Worm (Caenorhabditis elegans) whole organism, young adult: Measurements from ENCODE around the gene C18D11.3.

ENCODE experiments used
- B0261.1 ChIP-seq: sonication (generic microtip); optimal IDR thresholded peaks from 2 replicates; lab custom pipeline; 2016; ENCODE audit warnings: mild to moderate bottlenecking, missing genetic modification characterization, moderate library complexity, missing compliant biosample characterization
- B0336.3 ChIP-seq: fragments of 200-800 bp; sonication (Bioruptor generic); IDR thresholded peaks from 2 replicates; pipeline ENCODE4 v1.3.6; 2022; ENCODE audit warnings: missing genetic modification characterization, missing compliant biosample characterization
- C17E4.6 ChIP-seq: fragments of 200-800 bp; sonication (Bioruptor generic); IDR thresholded peaks from 2 replicates; pipeline ENCODE4 v1.3.6; 2022; ENCODE audit warnings: missing genetic modification reagents, missing genetic modification characterization, missing compliant biosample characterization
- F10E7.11 ChIP-seq: sonication (generic microtip); optimal IDR thresholded peaks from 2 replicates; lab custom pipeline; 2017; ENCODE audit warnings: mild to moderate bottlenecking, missing genetic modification characterization, moderate library complexity, missing compliant biosample characterization
- F22D6.2 ChIP-seq: sonication (generic microtip); optimal IDR thresholded peaks from 2 replicates; lab custom pipeline; 2016; ENCODE audit warnings: mild to moderate bottlenecking, missing genetic modification characterization, missing compliant biosample characterization
- F33H1.4 ChIP-seq: fragments of 200-800 bp; sonication (Bioruptor generic); IDR thresholded peaks from 2 replicates; pipeline ENCODE4 v1.3.6; 2022; ENCODE audit warnings: missing genetic modification reagents, missing genetic modification characterization, missing compliant biosample characterization
- F37B4.10 ChIP-seq: fragments of 200-800 bp; sonication (Bioruptor generic); IDR thresholded peaks from 2 replicates; pipeline ENCODE4 v1.3.6; 2022; ENCODE audit warnings: missing genetic modification characterization, missing compliant biosample characterization
- F49E8.2 ChIP-seq: sonication (generic microtip); optimal IDR thresholded peaks from 3 replicates; lab custom pipeline; 2017; ENCODE audit warnings: missing genetic modification characterization, mild to moderate bottlenecking, missing compliant biosample characterization, antibody characterized with exemption, moderate library complexity; ENCODE audit not compliant: insufficient read depth
- K11D2.4 ChIP-seq: fragments of 200-800 bp; sonication (Bioruptor generic); IDR thresholded peaks from 2 replicates; pipeline ENCODE4 v1.3.6; 2022; ENCODE audit warnings: missing genetic modification reagents, missing genetic modification characterization, missing compliant biosample characterization
- T07F8.4 ChIP-seq: sonication (generic microtip); optimal IDR thresholded peaks from 2 replicates; lab custom pipeline; 2016; ENCODE audit warnings: mild to moderate bottlenecking, missing genetic modification characterization, moderate library complexity, missing compliant biosample characterization
- T26A5.8 ChIP-seq: sonication (generic microtip); optimal IDR thresholded peaks from 2 replicates; lab custom pipeline; 2016; ENCODE audit warnings: missing genetic modification characterization, missing compliant biosample characterization
- Y53F4B.3 ChIP-seq: fragments of 200-800 bp; sonication (Bioruptor generic); IDR thresholded peaks from 2 replicates; pipeline ENCODE4 v1.3.6; 2022; ENCODE audit warnings: missing genetic modification reagents, missing genetic modification characterization, missing compliant biosample characterization
- Y95B8A.8 ChIP-seq: fragments of 200-800 bp; sonication (Bioruptor generic); IDR thresholded peaks from 2 replicates; pipeline ENCODE4 v1.3.6; 2022; ENCODE audit warnings: missing genetic modification reagents, missing genetic modification characterization, missing compliant biosample characterization
- akir-1 ChIP-seq: fragments of 200-800 bp; sonication (Bioruptor generic); optimal IDR thresholded peaks from 2 replicates; lab custom pipeline; 2018; ENCODE audit warnings: mild to moderate bottlenecking, missing genetic modification characterization, moderate library complexity, missing compliant biosample characterization
- aptf-2 ChIP-seq: fragments of 200-800 bp; sonication (Bioruptor generic); conservative IDR thresholded peaks from 2 replicates; pipeline ENCODE4 v1.3.6; 2022; ENCODE audit warnings: missing genetic modification reagents, missing genetic modification characterization, missing compliant biosample characterization
- athp-1 ChIP-seq: sonication (generic microtip); optimal IDR thresholded peaks from 2 replicates; lab custom pipeline; 2017; ENCODE audit warnings: mild to moderate bottlenecking, missing genetic modification characterization, missing compliant biosample characterization
- attf-6 ChIP-seq: fragments of 200-800 bp; sonication (Bioruptor generic); IDR thresholded peaks from 2 replicates; pipeline ENCODE4 v1.3.6; 2022; ENCODE audit warnings: missing genetic modification reagents, missing genetic modification characterization, missing compliant biosample characterization
- ceh-27 ChIP-seq: fragments of 200-800 bp; sonication (Bioruptor generic); optimal IDR thresholded peaks from 2 replicates; lab custom pipeline; 2018; ENCODE audit warnings: mild to moderate bottlenecking, missing genetic modification characterization, moderate library complexity, missing compliant biosample characterization
- ceh-40 ChIP-seq: fragments of 200-800 bp; sonication (Bioruptor generic); IDR thresholded peaks from 2 replicates; pipeline ENCODE4 v1.3.6; 2022; ENCODE audit warnings: missing genetic modification characterization, missing compliant biosample characterization
- die-1 ChIP-seq: sonication (generic microtip); optimal IDR thresholded peaks from 2 replicates; lab custom pipeline; 2016; ENCODE audit warnings: missing genotype, mild to moderate bottlenecking, missing genetic modification characterization, missing compliant biosample characterization
- dpff-1 ChIP-seq: sonication (generic microtip); optimal IDR thresholded peaks from 2 replicates; lab custom pipeline; 2017; ENCODE audit warnings: mild to moderate bottlenecking, missing genetic modification characterization, missing compliant biosample characterization
- egrh-3 ChIP-seq: fragments of 200-800 bp; sonication (Bioruptor generic); IDR thresholded peaks from 2 replicates; pipeline ENCODE4 v1.3.6; 2022; ENCODE audit warnings: missing genetic modification reagents, missing genetic modification characterization, missing compliant biosample characterization
- ets-4 ChIP-seq: fragments of 200-800 bp; sonication (Bioruptor generic); optimal IDR thresholded peaks from 2 replicates; lab custom pipeline; 2018; ENCODE audit warnings: mild to moderate bottlenecking, missing genetic modification characterization, missing compliant biosample characterization
- gei-17 ChIP-seq: fragments of 200-800 bp; sonication (Bioruptor generic); optimal IDR thresholded peaks from 2 replicates; lab custom pipeline; 2018; ENCODE audit warnings: mild to moderate bottlenecking, missing genetic modification characterization, missing compliant biosample characterization
- hlh-12 ChIP-seq: sonication (generic microtip); optimal IDR thresholded peaks from 2 replicates; lab custom pipeline; 2016; ENCODE audit warnings: missing genetic modification characterization, missing compliant biosample characterization
- hmg-1.2 ChIP-seq: fragments of 200-800 bp; sonication (Bioruptor generic); IDR thresholded peaks from 2 replicates; pipeline ENCODE4 v1.3.6; 2022; ENCODE audit warnings: missing genetic modification reagents, missing genetic modification characterization, missing compliant biosample characterization
- lag-1 ChIP-seq: fragments of 200-800 bp; sonication (Bioruptor generic); IDR thresholded peaks from 2 replicates; pipeline ENCODE4 v1.3.6; 2022; ENCODE audit warnings: missing genetic modification reagents, missing genetic modification characterization, missing compliant biosample characterization
- let-607 ChIP-seq, 2 experiments: fragments of 200-800 bp in 1 of 2; sonication (Bioruptor generic) in 1 of 2; sonication (generic microtip) in 1 of 2; optimal IDR thresholded peaks; 2 replicates each; lab custom pipeline; 2016 to 2018; ENCODE audit warnings: mild to moderate bottlenecking in 2 of 2, missing compliant biosample characterization in 2 of 2, missing genetic modification characterization in 2 of 2, moderate library complexity in 2 of 2, missing genotype in 1 of 2
- lin-35 ChIP-seq, 3 experiments: fragments of 150-350 bp in 2 of 3; sonication (generic microtip) in 1 of 3; optimal IDR thresholded peaks; 2 replicates each; lab custom pipeline; 2014 to 2018; ENCODE audit warnings: missing biosample characterization in 3 of 3, missing genetic modification characterization in 3 of 3, missing genetic modification reagents in 3 of 3
- lir-1 ChIP-seq: fragments of 200-800 bp; sonication (Bioruptor generic); conservative IDR thresholded peaks from 2 replicates; pipeline ENCODE4 v1.3.6; 2022; ENCODE audit warnings: missing genetic modification reagents, missing genetic modification characterization, missing compliant biosample characterization
- madf-8 ChIP-seq: fragments of 200-800 bp; sonication (Bioruptor generic); conservative IDR thresholded peaks from 2 replicates; pipeline ENCODE4 v1.3.6; 2022; ENCODE audit warnings: missing genetic modification reagents, missing genetic modification characterization, missing compliant biosample characterization
- nfyb-1 ChIP-seq: fragments of 200-800 bp; sonication (Bioruptor generic); IDR thresholded peaks from 2 replicates; pipeline ENCODE4 v1.3.6; 2022; ENCODE audit warnings: missing genetic modification reagents, missing genetic modification characterization, missing compliant biosample characterization
- rcor-1 ChIP-seq: fragments of 200-800 bp; sonication (Bioruptor generic); IDR thresholded peaks from 2 replicates; pipeline ENCODE4 v1.3.6; 2022; ENCODE audit warnings: missing genetic modification reagents, missing genetic modification characterization, missing compliant biosample characterization
- rec-8 ChIP-seq, 2 experiments: sonication (generic microtip); optimal IDR thresholded peaks; 2 replicates each; lab custom pipeline; 2016; ENCODE audit warnings: mild to moderate bottlenecking in 2 of 2, missing genetic modification characterization in 2 of 2, missing genetic modification reagents in 2 of 2, missing genotype in 2 of 2, missing biosample characterization in 1 of 2, missing compliant biosample characterization in 1 of 2, moderate library complexity in 1 of 2
- sdz-38 ChIP-seq: sonication (generic microtip); optimal IDR thresholded peaks from 2 replicates; lab custom pipeline; 2016; ENCODE audit warnings: missing genotype, missing genetic modification characterization, missing compliant biosample characterization
- snpc-3.4 ChIP-seq: sonication (generic microtip); optimal IDR thresholded peaks from 2 replicates; lab custom pipeline; 2017; ENCODE audit warnings: missing genetic modification characterization, mild to moderate bottlenecking, missing compliant biosample characterization, antibody characterized with exemption, moderate library complexity, missing genotype, missing genetic modification reagents
- tbp1 ChIP-seq: fragments of 200-800 bp; sonication (Bioruptor generic); optimal IDR thresholded peaks from 2 replicates; lab custom pipeline; 2018; ENCODE audit warnings: mild to moderate bottlenecking, missing genetic modification characterization, missing compliant biosample characterization
- unc-130 ChIP-seq: sonication (generic microtip); optimal IDR thresholded peaks from 2 replicates; lab custom pipeline; 2016; ENCODE audit warnings: missing genetic modification reagents, missing genetic modification characterization, missing compliant biosample characterization
- unc-62 ChIP-seq: fragments of 150-350 bp; optimal IDR thresholded peaks from 2 replicates; lab custom pipeline; 2014; ENCODE audit warnings: missing biosample characterization, missing genetic modification reagents, missing genetic modification characterization
- zfh-2 ChIP-seq: fragments of 200-800 bp; sonication (Bioruptor generic); conservative IDR thresholded peaks from 2 replicates; pipeline ENCODE4 v1.3.6; 2022; ENCODE audit warnings: missing genetic modification reagents, missing genetic modification characterization, missing compliant biosample characterization
- ztf-25 ChIP-seq: fragments of 200-800 bp; sonication (Bioruptor generic); IDR thresholded peaks from 2 replicates; pipeline ENCODE4 v1.3.6; 2022; ENCODE audit warnings: missing genetic modification reagents, missing genetic modification characterization, missing compliant biosample characterization

Gene C18D11.3

DNA sequence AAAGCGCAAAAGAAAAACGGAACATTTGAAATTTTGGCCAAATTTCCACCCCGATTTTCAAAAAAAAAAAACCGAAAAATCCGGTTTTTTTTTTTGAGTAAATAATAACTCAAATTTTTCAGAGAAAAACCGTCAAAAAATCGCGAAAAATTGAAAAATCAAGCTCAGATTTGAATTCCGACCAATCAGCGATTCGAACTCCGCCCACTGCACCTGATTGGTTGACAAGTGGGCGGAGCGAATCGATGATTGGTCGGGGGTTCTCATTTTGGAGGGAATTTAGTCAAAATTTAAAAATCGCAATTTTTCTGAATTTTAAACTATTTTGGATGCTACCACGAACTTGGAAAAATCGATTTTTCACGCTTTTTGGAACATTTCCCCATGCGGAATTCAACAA is 5.8 kb downstream of the C18D11.3 start:
- no peak for TF ChIP-seq hlh-12
- TF ChIP-seq B0336.3 (GFP tag; lab: Robert Waterston, UW): no peak
- no peak for TF ChIP-seq K11D2.4 (GFP tag; lab: Robert Waterston, UW)
- TF ChIP-seq unc-62: no peak
- no peak for TF ChIP-seq lin-35 (GFP tag; optimal IDR thresholded peaks at IDR 0.05; lab: Kevin White, UChicago)
- TF ChIP-seq F22D6.2 (tag; lab: Kevin White, UChicago): no peak
- no peak for TF ChIP-seq lir-1 (GFP tag; lab: Robert Waterston, UW)
- no peak for TF ChIP-seq F49E8.2 (tag; lab: Kevin White, UChicago)
- TF ChIP-seq unc-130 (GFP tag; lab: Kevin White, UChicago): no peak
- no peak for TF ChIP-seq F37B4.10
- TF ChIP-seq rec-8 (tag; optimal IDR thresholded peaks at IDR 0.05; lab: Kevin White, UChicago): no peak
- no peak for TF ChIP-seq die-1 (tag; lab: Kevin White, UChicago)
- TF ChIP-seq athp-1 (tag; lab: Kevin White, UChicago): no peak
- TF ChIP-seq gei-17 (GFP tag; lab: Kevin White, UChicago): no peak
- TF ChIP-seq Y95B8A.8 (GFP tag; lab: Robert Waterston, UW): no peak
- no peak for TF ChIP-seq let-607 (tag; optimal IDR thresholded peaks at IDR 0.05; lab: Kevin White, UChicago)

ce11 chrIII:11829585-11830195 is 6.4 kb downstream of the C18D11.3 start:
- TF ChIP-seq F33H1.4 (GFP tag; lab: Robert Waterston, UW) (no peak), dpff-1 (tag; lab: Kevin White, UChicago) (no peak), nfyb-1 (GFP tag; lab: Robert Waterston, UW) (peak; percentile 90), rcor-1 (GFP tag; lab: Robert Waterston, UW) (peak; percentile 28; the same call in 1 of the 2 replicates), egrh-3 (GFP tag; lab: Robert Waterston, UW) (peak; percentile 75; the same call in 1 of the 2 replicates), zfh-2 (GFP tag; lab: Robert Waterston, UW) (peak; percentile 83)
- TF ChIP-seq, all 124 proteins: peak for 4

DNA sequence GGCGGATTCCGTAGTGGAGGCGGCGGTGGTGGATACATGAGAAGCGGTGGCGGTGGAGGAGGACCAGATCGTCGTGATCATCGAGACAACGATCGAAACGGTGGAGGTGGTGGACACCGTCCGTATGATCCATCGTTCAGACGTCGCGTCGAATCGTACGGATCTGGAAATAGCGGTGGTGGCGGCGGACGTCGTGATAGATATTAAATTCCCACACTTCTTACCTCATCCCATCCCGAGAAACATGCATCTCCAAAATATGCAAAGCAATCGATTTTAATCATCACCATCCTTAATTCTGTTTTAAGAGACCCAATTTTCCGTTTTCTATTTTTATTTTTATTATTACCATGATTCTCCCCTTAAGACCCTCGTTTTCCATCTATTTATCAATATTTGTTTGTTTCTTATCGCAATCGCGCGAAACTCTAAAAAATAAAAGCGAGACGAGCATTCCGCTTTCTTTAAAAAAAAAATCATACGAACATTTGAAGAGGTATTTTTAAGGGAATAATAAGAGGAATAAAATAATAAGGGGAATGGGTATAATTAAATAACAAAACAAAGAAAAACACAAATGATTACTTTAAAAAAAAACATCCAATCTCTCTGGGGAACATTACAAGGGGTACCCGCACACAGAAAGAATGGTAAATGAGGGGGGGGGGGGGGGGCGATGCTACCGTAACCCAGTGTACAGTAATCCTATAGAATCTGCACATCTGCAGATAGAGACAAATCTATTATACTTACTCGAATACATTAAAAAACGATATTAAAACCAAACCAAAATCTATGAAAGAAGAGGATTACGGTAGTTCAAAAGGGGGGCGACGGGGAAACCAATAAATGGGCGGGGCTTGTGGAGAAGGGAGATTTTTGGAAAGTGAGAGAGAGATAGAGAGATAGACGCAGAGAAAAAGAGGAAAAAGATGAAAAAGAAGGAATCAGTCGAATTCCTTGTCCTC is 7.6 kb downstream of the C18D11.3 start:
- TF ChIP-seq T26A5.8 (peak; percentile 26), hmg-1.2 (GFP tag; lab: Robert Waterston, UW) (peak; percentile 33), ceh-40 (GFP tag; lab: Robert Waterston, UW) (no peak; the same call in 1 of the 2 replicates), let-607 (tag; optimal IDR thresholded peaks at IDR 0.05; lab: Kevin White, UChicago) (no peak), tbp1 (GFP tag; lab: Kevin White, UChicago) (no peak), T07F8.4 (no peak), madf-8 (GFP tag; lab: Robert Waterston, UW) (no peak; the same call in 1 of the 2 replicates), aptf-2 (GFP tag; lab: Robert Waterston, UW) (no peak), ets-4 (GFP tag; lab: Kevin White, UChicago) (peak; percentile 19), Y53F4B.3 (GFP tag; lab: Robert Waterston, UW) (no peak), rec-8 (tag; optimal IDR thresholded peaks at IDR 0.05; lab: Kevin White, UChicago) (peak in 1 of 2 experiments; percentile 44), C17E4.6 (GFP tag; lab: Robert Waterston, UW) (peak; percentile 5; the same call in 1 of the 2 replicates), attf-6 (no peak), lag-1 (GFP tag; lab: Robert Waterston, UW) (no peak), ceh-27 (peak; percentile 10), snpc-3.4 (tag; lab: Kevin White, UChicago) (peak; percentile 55), zfh-2 (GFP tag; lab: Robert Waterston, UW) (peak; percentile 46), Y95B8A.8 (GFP tag; lab: Robert Waterston, UW) (peak; percentile 86), akir-1 (GFP tag; lab: Kevin White, UChicago) (peak; percentile 55), sdz-38 (tag; lab: Kevin White, UChicago) (no peak), egrh-3 (GFP tag; lab: Robert Waterston, UW) (no peak; the same call in 1 of the 2 replicates), F10E7.11 (tag; lab: Kevin White, UChicago) (peak; percentile 9), K11D2.4 (GFP tag; lab: Robert Waterston, UW) (peak; percentile 79; the same call in 1 of the 2 replicates), ztf-25 (GFP tag; lab: Robert Waterston, UW) (no peak), B0261.1 (tag; lab: Kevin White, UChicago) (no peak)
